Fruit fly (Drosophila melanogaster) whole organism, embryonic: ENCODE results near the gene CG42268.

ENCODE experiments used
- Awh ChIP-seq: fragments of 200-800 bp; sonication (Bioruptor generic); IDR thresholded peaks from 2 replicates; pipeline ENCODE4, ENCODE4 v1.3.6; 2022; ENCODE audit warnings: missing biosample characterization, missing genetic modification characterization
- Bteb2 ChIP-seq: fragments of 200-800 bp; sonication (Bioruptor generic); optimal IDR thresholded peaks from 2 replicates; lab custom pipeline; 2016; ENCODE audit warnings: missing biosample characterization, missing genetic modification characterization
- CG12391 ChIP-seq: fragments of 200-800 bp; sonication (Bioruptor generic); optimal IDR thresholded peaks from 3 replicates; lab custom pipeline; 2018; ENCODE audit warnings: missing biosample characterization, mild to moderate bottlenecking, missing genetic modification characterization, moderate library complexity
- CG13296 ChIP-seq: fragments of 200-800 bp; sonication (Bioruptor generic); optimal IDR thresholded peaks from 3 replicates; lab custom pipeline; 2018; ENCODE audit warnings: missing biosample characterization, mild to moderate bottlenecking, missing genetic modification characterization
- CG17186 ChIP-seq: fragments of 200-800 bp; sonication (Bioruptor generic); optimal IDR thresholded peaks from 3 replicates; lab custom pipeline; 2017; ENCODE audit warnings: missing biosample characterization, missing genetic modification reagents, missing genetic modification characterization
- CG17359 ChIP-seq: fragments of 200-800 bp; sonication (Bioruptor generic); optimal IDR thresholded peaks from 3 replicates; lab custom pipeline; 2018; ENCODE audit warnings: missing biosample characterization, mild to moderate bottlenecking, missing genetic modification characterization, moderate library complexity
- CG18476 ChIP-seq: fragments of 200-800 bp; sonication (Bioruptor generic); optimal IDR thresholded peaks from 2 replicates; lab custom pipeline; 2016; ENCODE audit warnings: missing biosample characterization, mild to moderate bottlenecking, missing genetic modification characterization
- CG18599 ChIP-seq: fragments of 200-800 bp; sonication (Bioruptor generic); optimal IDR thresholded peaks from 3 replicates; lab custom pipeline; 2017; ENCODE audit warnings: missing biosample characterization, missing genetic modification characterization, mild to moderate bottlenecking, moderate library complexity, missing genetic modification reagents
- CG2129 ChIP-seq: fragments of 200-800 bp; sonication (Bioruptor generic); IDR thresholded peaks from 2 replicates; pipeline ENCODE4 v1.3.6; 2022; ENCODE audit warnings: missing biosample characterization, missing genetic modification characterization; ENCODE audit not compliant: partially characterized antibody
- CG2678 ChIP-seq: fragments of 200-800 bp; sonication (Bioruptor generic); optimal IDR thresholded peaks from 3 replicates; lab custom pipeline; 2019; ENCODE audit warnings: missing biosample characterization, mild to moderate bottlenecking, missing genetic modification characterization, moderate library complexity
- CG4360 ChIP-seq: fragments of 200-800 bp; sonication (Bioruptor generic); IDR thresholded peaks from 2 replicates; pipeline ENCODE4 v1.3.6; 2022; ENCODE audit warnings: missing biosample characterization, missing genetic modification characterization
- CG5953 ChIP-seq: fragments of 200-800 bp; sonication (Bioruptor generic); IDR thresholded peaks from 2 replicates; pipeline ENCODE4 v1.3.6; 2022; ENCODE audit warnings: missing biosample characterization, missing genetic modification characterization
- CG6272 ChIP-seq: fragments of 200-800 bp; sonication (Bioruptor generic); IDR thresholded peaks from 2 replicates; pipeline ENCODE4 v1.3.6; 2022; ENCODE audit warnings: missing biosample characterization, missing genetic modification characterization
- CG6683 ChIP-seq: fragments of 200-800 bp; sonication (Bioruptor generic); optimal IDR thresholded peaks from 2 replicates; lab custom pipeline; 2017; ENCODE audit warnings: missing biosample characterization, mild to moderate bottlenecking, missing genetic modification characterization, missing genetic modification reagents
- CG9215 ChIP-seq: fragments of 200-800 bp; sonication (Bioruptor generic); IDR thresholded peaks from 2 replicates; pipeline ENCODE4 v1.3.6; 2022; ENCODE audit warnings: missing biosample characterization, missing genetic modification characterization
- CG9437 ChIP-seq: fragments of 200-800 bp; sonication (Bioruptor generic); optimal IDR thresholded peaks from 2 replicates; lab custom pipeline; 2018; ENCODE audit warnings: missing biosample characterization, mild to moderate bottlenecking, missing genetic modification characterization
- CG9797 ChIP-seq: fragments of 200-800 bp; sonication (Bioruptor generic); optimal IDR thresholded peaks from 3 replicates; lab custom pipeline; 2018; ENCODE audit warnings: missing biosample characterization, mild to moderate bottlenecking, missing genetic modification characterization
- CG9876 ChIP-seq: fragments of 200-800 bp; sonication (Bioruptor generic); optimal IDR thresholded peaks from 2 replicates; lab custom pipeline; 2016; ENCODE audit warnings: missing biosample characterization, missing genetic modification characterization
- Dbx ChIP-seq: fragments of 200-800 bp; sonication (Bioruptor generic); IDR thresholded peaks from 3 replicates; pipeline ENCODE4 v1.3.6; 2022; ENCODE audit warnings: missing biosample characterization, missing genetic modification characterization
- E2f1 ChIP-seq: fragments of 200-800 bp; sonication (Bioruptor generic); IDR thresholded peaks from 2 replicates; pipeline ENCODE4 v1.3.6; 2022; ENCODE audit warnings: missing biosample characterization, missing genetic modification characterization
- HLH54F ChIP-seq: fragments of 200-800 bp; sonication (Bioruptor generic); optimal IDR thresholded peaks from 3 replicates; lab custom pipeline; 2016; ENCODE audit warnings: missing biosample characterization, missing genetic modification characterization
- HmgD ChIP-seq: fragments of 200-800 bp; sonication (Bioruptor generic); optimal IDR thresholded peaks from 3 replicates; lab custom pipeline; 2016; ENCODE audit warnings: missing biosample characterization, missing genetic modification characterization
- Mrtf ChIP-seq: fragments of 200-800 bp; sonication (Bioruptor generic); IDR thresholded peaks from 3 replicates; pipeline ENCODE4 v1.3.6; 2022; ENCODE audit warnings: missing biosample characterization, missing genetic modification characterization
- NC2β ChIP-seq: fragments of 200-800 bp; sonication (Bioruptor generic); optimal IDR thresholded peaks from 2 replicates; lab custom pipeline; 2016; ENCODE audit warnings: missing biosample characterization, missing genetic modification characterization
- Sin3A ChIP-seq: fragments of >200 bp; optimal IDR thresholded peaks from 2 replicates; lab custom pipeline; 2018
- Sox100B ChIP-seq: fragments of 200-800 bp; sonication (Bioruptor generic); optimal IDR thresholded peaks from 3 replicates; lab custom pipeline; 2018; ENCODE audit warnings: missing biosample characterization, mild to moderate bottlenecking, missing genetic modification characterization
- Sry-δ ChIP-seq: fragments of 200-800 bp; sonication (Bioruptor generic); optimal IDR thresholded peaks from 2 replicates; lab custom pipeline; 2016; ENCODE audit warnings: missing biosample characterization, missing genetic modification characterization
- Stat92E ChIP-seq, 3 experiments: fragments of >200 bp in 2 of 3; fragments of 200-800 bp in 1 of 3; sonication (Bioruptor generic) in 1 of 3; optimal IDR thresholded peaks; 2 replicates each; lab custom pipeline; 2017 to 2019; ENCODE audit warnings: missing biosample characterization in 3 of 3, missing genetic modification characterization in 3 of 3, mild to moderate bottlenecking in 1 of 3, moderate library complexity in 1 of 3
- TFAM ChIP-seq: fragments of 200-800 bp; sonication (Bioruptor generic); optimal IDR thresholded peaks from 2 replicates; lab custom pipeline; 2017; ENCODE audit warnings: missing biosample characterization, missing genetic modification characterization, inconsistent platforms
- Trl ChIP-seq, 3 experiments: fragments of >200 bp in 2 of 3; fragments of 200-800 bp in 1 of 3; sonication (Bioruptor generic) in 1 of 3; optimal IDR thresholded peaks; 2 replicates in 1 of 3; 3 replicates in 2 of 3; lab custom pipeline; 2016 to 2017; ENCODE audit warnings: missing biosample characterization in 1 of 3, missing genetic modification characterization in 1 of 3
- amos ChIP-seq: fragments of 200-800 bp; sonication (Bioruptor generic); IDR thresholded peaks from 2 replicates; pipeline ENCODE4 v1.3.6; 2022; ENCODE audit warnings: missing biosample characterization, missing genetic modification characterization; ENCODE audit not compliant: partially characterized antibody
- cad ChIP-seq: fragments of >200 bp; optimal IDR thresholded peaks from 2 replicates; lab custom pipeline; 2017; ENCODE audit warnings: missing biosample characterization, missing genetic modification characterization
- cwo ChIP-seq: fragments of 200-800 bp; sonication (Bioruptor generic); optimal IDR thresholded peaks from 3 replicates; lab custom pipeline; 2017; ENCODE audit warnings: missing biosample characterization, missing genetic modification characterization, mild to moderate bottlenecking, moderate library complexity, missing genetic modification reagents
- dati ChIP-seq: fragments of 200-800 bp; sonication (Bioruptor generic); IDR thresholded peaks from 2 replicates; pipeline ENCODE4 v1.3.6; 2022; ENCODE audit warnings: missing biosample characterization, missing genetic modification characterization
- fd102C ChIP-seq: fragments of 200-800 bp; sonication (Bioruptor generic); optimal IDR thresholded peaks from 2 replicates; lab custom pipeline; 2018; ENCODE audit warnings: missing biosample characterization, mild to moderate bottlenecking, missing genetic modification characterization, moderate library complexity
- gcm ChIP-seq: fragments of 200-800 bp; sonication (Bioruptor generic); optimal IDR thresholded peaks from 2 replicates; lab custom pipeline; 2019; ENCODE audit warnings: missing biosample characterization, mild to moderate bottlenecking, missing genetic modification characterization, moderate library complexity
- grn ChIP-seq: fragments of 200-800 bp; sonication (Bioruptor generic); optimal IDR thresholded peaks from 3 replicates; lab custom pipeline; 2017; ENCODE audit warnings: missing biosample characterization, missing genetic modification characterization
- gro ChIP-seq: fragments of 200-800 bp; sonication (Bioruptor generic); optimal IDR thresholded peaks from 2 replicates; lab custom pipeline; 2016; ENCODE audit warnings: missing biosample characterization, missing genetic modification characterization
- gsb-n ChIP-seq: fragments of 200-800 bp; sonication (Bioruptor generic); optimal IDR thresholded peaks from 3 replicates; lab custom pipeline; 2018; ENCODE audit warnings: missing biosample characterization, mild to moderate bottlenecking, missing genetic modification characterization
- kay ChIP-seq: fragments of 200-800 bp; sonication (Bioruptor generic); optimal IDR thresholded peaks from 2 replicates; lab custom pipeline; 2016; ENCODE audit warnings: missing biosample characterization, missing genetic modification characterization
- lov ChIP-seq, 2 experiments: fragments of 200-800 bp in 1 of 2; fragments of >200 bp in 1 of 2; sonication (Bioruptor generic) in 1 of 2; IDR thresholded peaks in 1 of 2; optimal IDR thresholded peaks in 1 of 2; 2 replicates in 1 of 2; 3 replicates in 1 of 2; pipeline versions ENCODE4 v1.3.6 to Lab custom; 2017 to 2022; ENCODE audit warnings: missing biosample characterization in 1 of 2, missing genetic modification characterization in 1 of 2
- oc ChIP-seq: fragments of 200-800 bp; sonication (Bioruptor generic); optimal IDR thresholded peaks from 2 replicates; lab custom pipeline; 2018; ENCODE audit warnings: missing biosample characterization, mild to moderate bottlenecking, missing genetic modification characterization, moderate library complexity
- pfk ChIP-seq: fragments of 200-800 bp; sonication (Bioruptor generic); optimal IDR thresholded peaks from 2 replicates; lab custom pipeline; 2018; ENCODE audit warnings: missing biosample characterization, mild to moderate bottlenecking, missing genetic modification characterization, moderate library complexity
- pita ChIP-seq: fragments of 200-800 bp; sonication (Bioruptor generic); optimal IDR thresholded peaks from 2 replicates; lab custom pipeline; 2017; ENCODE audit warnings: missing biosample characterization, mild to moderate bottlenecking, missing genetic modification characterization
- pum ChIP-seq: fragments of 200-800 bp; sonication (Bioruptor generic); optimal IDR thresholded peaks from 2 replicates; lab custom pipeline; 2016; ENCODE audit warnings: missing biosample characterization, missing genetic modification characterization
- sc ChIP-seq, 3 experiments: fragments of >200 bp in 2 of 3; fragments of 200-800 bp in 1 of 3; sonication (Bioruptor generic) in 1 of 3; optimal IDR thresholded peaks; 2 replicates in 2 of 3; 3 replicates in 1 of 3; lab custom pipeline; 2017; ENCODE audit warnings: mild to moderate bottlenecking in 1 of 3, missing biosample characterization in 1 of 3, missing genetic modification characterization in 1 of 3, missing genetic modification reagents in 1 of 3
- sna ChIP-seq: fragments of 200-800 bp; sonication (Bioruptor generic); IDR thresholded peaks from 2 replicates; pipeline ENCODE4 v1.3.6; 2022; ENCODE audit warnings: missing biosample characterization, missing genetic modification characterization; ENCODE audit not compliant: partially characterized antibody
- sug ChIP-seq: fragments of 200-800 bp; optimal IDR thresholded peaks from 2 replicates; lab custom pipeline; 2019; ENCODE audit warnings: missing biosample characterization, mild to moderate bottlenecking, missing genetic modification characterization, moderate library complexity

The CG42268 gene

dm6 chr3L:9744060-9744549, 16.1 kb downstream of the CG42268 start (continued):
- TF ChIP-seq oc (no peak), NC2β (GFP tag; lab: Kevin White, UChicago) (peak; percentile 60), CG17186 (peak; percentile 81), E2f1 (GFP tag; lab: Robert Waterston, UW) (peak; percentile 92), CG9876 (GFP tag; lab: Kevin White, UChicago) (peak; percentile 22), kay (GFP tag; lab: Kevin White, UChicago) (peak; percentile 56), gsb-n (tag; lab: Kevin White, UChicago) (peak; percentile 80), CG13296 (GFP tag; lab: Kevin White, UChicago) (peak; percentile 93), CG5953 (GFP tag; lab: Robert Waterston, UW) (peak; percentile 56; the same call in 1 of the 2 replicates), amos (GFP tag; lab: Robert Waterston, UW) (no peak), fd102C (GFP tag; lab: Kevin White, UChicago) (no peak), sug (peak; percentile 55), CG17359 (peak; percentile 88), HLH54F (peak; percentile 36), Stat92E (GFP tag; optimal IDR thresholded peaks at IDR 0.05; lab: Kevin White, UChicago) (no peak), gro (GFP tag; lab: Kevin White, UChicago) (peak; percentile 92), dati (GFP tag; lab: Robert Waterston, UW) (no peak), CG18599 (GFP tag; lab: Kevin White, UChicago) (peak; percentile 89), Sox100B (GFP tag; lab: Kevin White, UChicago) (peak; percentile 97), CG6272 (GFP tag; lab: Robert Waterston, UW) (peak; percentile 70), CG9797 (peak; percentile 10), sc (optimal IDR thresholded peaks at IDR 0.05; lab: Kevin White, UChicago) (no peak), sc (GFP tag; optimal IDR thresholded peaks at IDR 0.05; lab: Kevin White, UChicago) (peak; percentile 58), CG2678 (tag; lab: Kevin White, UChicago) (peak; percentile 87), gcm (peak; percentile 80), CG4360 (GFP tag; lab: Robert Waterston, UW) (peak; percentile 47; the same call in 1 of the 2 replicates), Trl (optimal IDR thresholded peaks at IDR 0.05; lab: Kevin White, UChicago) (no peak), Trl (GFP tag; optimal IDR thresholded peaks at IDR 0.05; lab: Kevin White, UChicago) (peak; percentile 82), Dbx (GFP tag; lab: Robert Waterston, UW) (peak; percentile 69; the same call in 2 of the 3 replicates), lov (optimal IDR thresholded peaks at IDR 0.05; lab: Kevin White, UChicago) (no peak), lov (GFP tag; IDR thresholded peaks at IDR 0.05; lab: Robert Waterston, UW) (0 out of 3 replicates have a peak, but pooled peaks have one; percentile 35), pita (no peak), pum (GFP tag; lab: Kevin White, UChicago) (peak; percentile 85), CG12391 (tag; lab: Kevin White, UChicago) (peak; percentile 81), CG2129 (no peak), pfk (GFP tag; lab: Kevin White, UChicago) (peak; percentile 85), Bteb2 (GFP tag; lab: Kevin White, UChicago) (peak; percentile 72), Sin3A (lab: Kevin White, UChicago) (no peak), sna (GFP tag; lab: Robert Waterston, UW) (no peak), HmgD (GFP tag; lab: Kevin White, UChicago) (no peak), CG6683 (GFP tag; lab: Kevin White, UChicago) (peak; percentile 86), CG18476 (GFP tag; lab: Kevin White, UChicago) (peak; percentile 91), TFAM (GFP tag; lab: Kevin White, UChicago) (peak; percentile 55), Awh (peak; percentile 69; the same call in 1 of the 2 replicates), cad (no peak), Mrtf (GFP tag; lab: Robert Waterston, UW) (peak; percentile 81), grn (no peak), cwo (peak; percentile 82), Sry-δ (peak; percentile 59), CG9215 (GFP tag; lab: Robert Waterston, UW) (peak; percentile 74), CG9437 (GFP tag; lab: Kevin White, UChicago) (peak; percentile 72)
